Fruit fly (Drosophila melanogaster): Measurements from ENCODE around the gene Alg9.

Gene Alg9

DNA sequence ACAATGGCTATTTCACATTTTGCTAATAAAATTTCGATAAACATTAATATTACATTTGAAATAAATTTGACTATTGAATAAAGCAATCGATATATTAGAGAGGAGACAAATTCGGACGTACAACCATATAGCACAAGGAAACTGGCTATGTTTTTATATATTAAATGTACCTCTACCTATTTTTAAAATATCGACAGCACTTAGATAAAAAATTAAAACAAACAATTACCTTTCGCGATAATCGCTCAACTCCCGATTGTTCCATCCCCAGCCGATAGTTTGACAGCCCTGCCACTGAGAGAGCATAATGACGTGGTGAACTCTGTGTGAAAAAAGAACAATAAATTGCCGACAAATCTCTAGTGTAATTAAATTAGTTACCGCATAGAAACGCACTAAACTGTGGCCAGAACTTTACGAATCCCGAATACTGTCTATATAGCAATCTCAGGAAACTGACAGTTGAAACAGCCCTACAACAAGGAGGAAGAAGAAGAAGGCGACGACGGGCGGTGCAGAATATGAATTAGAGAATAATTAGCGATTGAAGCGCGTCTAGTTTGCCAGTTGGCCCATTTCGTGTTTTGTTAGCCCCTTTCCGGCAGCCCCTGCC is 37.3 kb downstream of the Alg9 start, which contains the start of gene CG11857:
CG11857 (plus strand) TSS at position 271 of the 613 bp plus-strand sequence.
- peak; percentile 95 for TF ChIP-seq Snoo (tag; optimal IDR thresholded peaks at IDR 0.05)
- peak; percentile 96 for TF ChIP-seq CG10348 (GFP tag; IDR thresholded peaks at IDR 0.05)
- peak; percentile 86 for TF ChIP-seq gl (tag; optimal IDR thresholded peaks at IDR 0.05)
- peak; percentile 98 for TF ChIP-seq fd96Ca (GFP tag; IDR thresholded peaks at IDR 0.05)
- TF ChIP-seq Pif1B (GFP tag; optimal IDR thresholded peaks at IDR 0.05) = no peak
- peak; percentile 93 for TF ChIP-seq CG17806 (tag; optimal IDR thresholded peaks at IDR 0.05)
- TF ChIP-seq D1 (tag; optimal IDR thresholded peaks at IDR 0.05) = no peak
- TF ChIP-seq Pif1A (GFP tag; optimal IDR thresholded peaks at IDR 0.05) = no peak
- peak; percentile 93 for TF ChIP-seq CG8159 (tag; optimal IDR thresholded peaks at IDR 0.05)
- TF ChIP-seq CG12605 (GFP tag; IDR thresholded peaks at IDR 0.05) = peak; percentile 93
- peak; percentile 98 for TF ChIP-seq CG4496 (GFP tag; IDR thresholded peaks at IDR 0.05)
- TF ChIP-seq CG34367 (tag; optimal IDR thresholded peaks at IDR 0.05) = peak; percentile 92
- TF ChIP-seq CG13204 (GFP tag; optimal IDR thresholded peaks at IDR 0.05) = no peak
- TF ChIP-seq CG15710 (tag; optimal IDR thresholded peaks at IDR 0.05) = peak; percentile 96
- TF ChIP-seq Ets98B (GFP tag; IDR thresholded peaks at IDR 0.05) = peak; percentile 96
- no peak for TF ChIP-seq CG14655 (GFP tag; optimal IDR thresholded peaks at IDR 0.05)
- TF ChIP-seq CG9948 (tag; optimal IDR thresholded peaks at IDR 0.05) = peak; percentile 93
- TF ChIP-seq CG32121 (GFP tag; IDR thresholded peaks at IDR 0.05) = peak; percentile 97
- peak; percentile 92 for TF ChIP-seq CG8301 (tag; optimal IDR thresholded peaks at IDR 0.05)
- TF ChIP-seq rn (GFP tag; IDR thresholded peaks at IDR 0.05) = peak; percentile 96
- peak; percentile 55 for TF ChIP-seq EcR (GFP tag; optimal IDR thresholded peaks at IDR 0.05)

- TF ChIP-seq CG32121 (GFP tag; IDR thresholded peaks at IDR 0.05) (no peak), CG15710 (tag; optimal IDR thresholded peaks at IDR 0.05) (no peak), CG14655 (GFP tag; optimal IDR thresholded peaks at IDR 0.05) (no peak), CG9948 (tag; optimal IDR thresholded peaks at IDR 0.05) (no peak), Pif1B (GFP tag; optimal IDR thresholded peaks at IDR 0.05) (no peak), D1 (tag; optimal IDR thresholded peaks at IDR 0.05) (no peak), CG8301 (tag; optimal IDR thresholded peaks at IDR 0.05) (no peak), fd96Ca (GFP tag; IDR thresholded peaks at IDR 0.05) (no peak), CG4496 (GFP tag; IDR thresholded peaks at IDR 0.05) (no peak), EcR (GFP tag; optimal IDR thresholded peaks at IDR 0.05) (no peak), Pif1A (GFP tag; optimal IDR thresholded peaks at IDR 0.05) (no peak), CG34367 (tag; optimal IDR thresholded peaks at IDR 0.05) (no peak), gl (tag; optimal IDR thresholded peaks at IDR 0.05) (no peak), Ets98B (GFP tag; IDR thresholded peaks at IDR 0.05) (no peak), CG17806 (tag; optimal IDR thresholded peaks at IDR 0.05) (no peak), Snoo (tag; optimal IDR thresholded peaks at IDR 0.05) (no peak), CG13204 (GFP tag; optimal IDR thresholded peaks at IDR 0.05) (no peak), CG8159 (tag; optimal IDR thresholded peaks at IDR 0.05) (no peak), CG12605 (GFP tag; IDR thresholded peaks at IDR 0.05) (no peak), rn (GFP tag; IDR thresholded peaks at IDR 0.05) (no peak)
Measured at dm6 chr3R:25260670-25261069, 39.3 kb downstream of the Alg9 start.

DNA sequence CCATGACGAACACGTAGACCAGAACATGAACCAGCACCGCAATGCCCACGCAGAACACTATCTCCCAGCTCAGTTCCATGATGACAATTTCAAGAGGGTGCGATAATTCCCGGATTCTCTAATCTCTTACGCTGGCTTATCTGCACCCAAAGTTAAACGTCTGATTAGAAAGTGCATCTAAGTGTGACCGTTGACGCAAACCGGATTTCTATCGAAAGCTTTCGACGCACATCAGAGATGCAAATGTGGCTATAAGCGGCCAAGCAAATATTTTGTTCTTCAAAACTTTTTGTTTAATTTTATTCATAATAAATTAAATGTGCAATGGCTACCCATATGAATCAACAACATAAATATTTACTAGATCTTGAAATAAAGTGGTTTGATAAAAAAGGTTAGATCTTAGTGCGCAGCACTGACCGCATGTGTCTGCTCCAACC is 41.0 kb downstream of the Alg9 start, which contains the start of the genes Kdsr and CG11858:
Kdsr (minus strand) TSS at position 177 of the 440 bp plus-strand sequence.
CG11858 (plus strand) TSS at position 420 of the 440 bp plus-strand sequence.
- TF ChIP-seq CG32121 (GFP tag; IDR thresholded peaks at IDR 0.05) = peak; percentile 75
- TF ChIP-seq CG10348 (GFP tag; IDR thresholded peaks at IDR 0.05) = peak; percentile 46; the same call in 1 of the 2 replicates
- TF ChIP-seq CG34367 (tag; optimal IDR thresholded peaks at IDR 0.05) = peak; percentile 39
- TF ChIP-seq Pif1A (GFP tag; optimal IDR thresholded peaks at IDR 0.05) = no peak
- TF ChIP-seq gl (tag; optimal IDR thresholded peaks at IDR 0.05) = no peak
- no peak for TF ChIP-seq rn (GFP tag; IDR thresholded peaks at IDR 0.05)
- peak; percentile 64; the same call in 2 of the 3 replicates for TF ChIP-seq fd96Ca (GFP tag; IDR thresholded peaks at IDR 0.05)
- no peak for TF ChIP-seq CG13204 (GFP tag; optimal IDR thresholded peaks at IDR 0.05)
- peak; percentile 82 for TF ChIP-seq CG4496 (GFP tag; IDR thresholded peaks at IDR 0.05)
- peak; percentile 53 for TF ChIP-seq CG17806 (tag; optimal IDR thresholded peaks at IDR 0.05)
- TF ChIP-seq CG9948 (tag; optimal IDR thresholded peaks at IDR 0.05) = peak; percentile 49
- peak; percentile 81 for TF ChIP-seq EcR (GFP tag; optimal IDR thresholded peaks at IDR 0.05)
- no peak for TF ChIP-seq Pif1B (GFP tag; optimal IDR thresholded peaks at IDR 0.05)
- TF ChIP-seq CG8159 (tag; optimal IDR thresholded peaks at IDR 0.05) = no peak
- no peak for TF ChIP-seq CG8301 (tag; optimal IDR thresholded peaks at IDR 0.05)
- peak; percentile 62 for TF ChIP-seq Ets98B (GFP tag; IDR thresholded peaks at IDR 0.05)
- TF ChIP-seq CG12605 (GFP tag; IDR thresholded peaks at IDR 0.05) = no peak
- TF ChIP-seq Snoo (tag; optimal IDR thresholded peaks at IDR 0.05) = peak; percentile 34
- peak; percentile 48 for TF ChIP-seq CG15710 (tag; optimal IDR thresholded peaks at IDR 0.05)
- TF ChIP-seq CG14655 (GFP tag; optimal IDR thresholded peaks at IDR 0.05) = no peak
- TF ChIP-seq D1 (tag; optimal IDR thresholded peaks at IDR 0.05) = no peak

DNA sequence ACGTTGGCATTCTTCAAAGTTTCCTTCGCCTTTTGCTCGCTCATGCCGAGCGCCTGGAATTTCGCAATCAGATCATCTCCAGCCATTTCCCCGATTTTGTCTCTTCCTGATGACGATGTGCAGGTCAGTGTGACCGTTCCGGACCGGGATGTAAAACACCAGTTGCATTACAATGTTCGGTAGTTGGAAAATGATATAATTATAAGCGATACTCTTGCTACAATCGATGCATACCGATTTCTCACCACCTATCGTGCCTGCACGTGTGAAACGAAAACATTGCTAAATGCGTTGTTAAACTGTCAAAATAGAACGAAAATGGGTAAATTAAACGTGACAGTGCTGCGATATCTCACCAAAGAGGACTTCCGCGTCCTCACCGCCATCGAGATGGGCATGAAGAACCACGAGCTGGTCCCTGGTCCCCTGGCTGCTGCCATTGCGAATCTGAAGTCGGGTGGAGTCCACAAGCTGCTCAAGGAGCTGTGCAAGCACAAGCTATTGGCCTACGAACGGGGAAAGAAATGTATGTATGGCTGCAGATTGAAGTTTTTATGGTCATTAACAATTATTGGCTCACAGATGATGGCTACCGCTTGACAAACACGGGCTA is 44.3 kb downstream of the Alg9 start, which contains the start of the genes GlnRS and RIOK2:
GlnRS (minus strand) TSS at position 133 of the 613 bp plus-strand sequence.
RIOK2 (plus strand) TSS at position 256 of the 613 bp plus-strand sequence.
- TF ChIP-seq CG32121 (GFP tag; IDR thresholded peaks at IDR 0.05) = no peak
- no peak for TF ChIP-seq CG14655 (GFP tag; optimal IDR thresholded peaks at IDR 0.05)
- no peak for TF ChIP-seq Snoo (tag; optimal IDR thresholded peaks at IDR 0.05)
- no peak for TF ChIP-seq CG9948 (tag; optimal IDR thresholded peaks at IDR 0.05)
- peak; percentile 51; the same call in 1 of the 2 replicates for TF ChIP-seq CG12605 (GFP tag; IDR thresholded peaks at IDR 0.05)
- TF ChIP-seq gl (tag; optimal IDR thresholded peaks at IDR 0.05) = no peak

DNA sequence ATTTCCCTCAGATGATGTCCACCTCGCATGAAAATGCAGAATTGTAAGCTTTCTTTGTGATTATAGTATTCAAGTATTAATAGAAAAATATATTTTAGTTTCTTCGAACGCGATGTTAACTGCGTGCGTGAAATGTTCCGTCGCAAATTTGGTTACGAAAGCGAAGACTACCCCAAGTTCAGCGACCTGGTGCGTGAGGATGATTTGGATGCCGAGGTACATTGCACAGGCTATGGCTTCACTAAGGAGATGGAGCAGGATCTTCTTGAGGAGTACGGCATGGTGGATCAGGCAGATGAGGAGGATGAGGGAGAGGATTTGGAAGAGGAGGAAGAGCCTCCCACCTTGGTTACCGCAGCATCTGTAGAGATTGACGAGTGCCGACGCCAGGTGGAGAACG is 45.4 kb downstream of the Alg9 start:
- TF ChIP-seq Ets98B (GFP tag; IDR thresholded peaks at IDR 0.05) = no peak
- TF ChIP-seq rn (GFP tag; IDR thresholded peaks at IDR 0.05) = no peak
- TF ChIP-seq CG17806 (tag; optimal IDR thresholded peaks at IDR 0.05) = no peak
- TF ChIP-seq EcR (GFP tag; optimal IDR thresholded peaks at IDR 0.05) = no peak
- no peak for TF ChIP-seq CG9948 (tag; optimal IDR thresholded peaks at IDR 0.05)
- no peak for TF ChIP-seq CG15710 (tag; optimal IDR thresholded peaks at IDR 0.05)
- no peak for TF ChIP-seq Snoo (tag; optimal IDR thresholded peaks at IDR 0.05)
- TF ChIP-seq CG32121 (GFP tag; IDR thresholded peaks at IDR 0.05) = no peak
- no peak for TF ChIP-seq D1 (tag; optimal IDR thresholded peaks at IDR 0.05)
- no peak for TF ChIP-seq Pif1B (GFP tag; optimal IDR thresholded peaks at IDR 0.05)
- TF ChIP-seq CG34367 (tag; optimal IDR thresholded peaks at IDR 0.05) = no peak
- no peak for TF ChIP-seq CG13204 (GFP tag; optimal IDR thresholded peaks at IDR 0.05)
- no peak for TF ChIP-seq CG12605 (GFP tag; IDR thresholded peaks at IDR 0.05)
- no peak for TF ChIP-seq Pif1A (GFP tag; optimal IDR thresholded peaks at IDR 0.05)
